Worm (Caenorhabditis elegans) whole organism, L3 larva: ENCODE results near the gene C25H3.7.

ENCODE experiments used
- R02D3.7 ChIP-seq: fragments of 150-350 bp; optimal IDR thresholded peaks from 2 replicates; lab custom pipeline; 2014; ENCODE audit warnings: missing biosample characterization, missing genetic modification characterization
- ZK546.5 ChIP-seq: sonication (generic microtip); optimal IDR thresholded peaks from 2 replicates; lab custom pipeline; 2017; ENCODE audit warnings: missing biosample characterization, missing genetic modification characterization
- aly-2 ChIP-seq: fragments of 150-350 bp; optimal IDR thresholded peaks from 2 replicates; lab custom pipeline; 2014; ENCODE audit warnings: missing biosample characterization, missing genetic modification characterization
- ama-1 ChIP-seq: fragments of 150-350 bp; optimal IDR thresholded peaks from 2 replicates; lab custom pipeline; 2018
- ceh-16 ChIP-seq: sonication (generic microtip); optimal IDR thresholded peaks from 2 replicates; lab custom pipeline; 2017; ENCODE audit warnings: missing biosample characterization, missing genetic modification characterization
- ceh-28 ChIP-seq: fragments of 150-350 bp; optimal IDR thresholded peaks from 2 replicates; lab custom pipeline; 2014; ENCODE audit warnings: missing biosample characterization, missing genetic modification reagents, missing genetic modification characterization
- ceh-82 ChIP-seq: fragments of 150-350 bp; optimal IDR thresholded peaks from 2 replicates; lab custom pipeline; 2014; ENCODE audit warnings: missing biosample characterization, missing genetic modification characterization
- ceh-9 ChIP-seq: sonication (generic microtip); optimal IDR thresholded peaks from 2 replicates; lab custom pipeline; 2018; ENCODE audit warnings: missing biosample characterization, missing genetic modification characterization
- daf-12 ChIP-seq: fragments of 150-350 bp; optimal IDR thresholded peaks from 2 replicates; lab custom pipeline; 2014; ENCODE audit warnings: missing biosample characterization, missing genetic modification reagents, missing genetic modification characterization
- egl-27 ChIP-seq: sonication (generic microtip); optimal IDR thresholded peaks from 4 replicates; lab custom pipeline; 2017; ENCODE audit warnings: missing biosample characterization, missing genetic modification reagents, missing genetic modification characterization
- egl-5 ChIP-seq: fragments of 150-350 bp; optimal IDR thresholded peaks from 2 replicates; lab custom pipeline; 2017; ENCODE audit warnings: missing biosample characterization, missing genetic modification reagents, missing genetic modification characterization, inconsistent platforms
- elt-1 ChIP-seq: fragments of 150-350 bp; optimal IDR thresholded peaks from 2 replicates; lab custom pipeline; 2014; ENCODE audit warnings: missing biosample characterization, missing genetic modification characterization
- elt-3 ChIP-seq, 3 experiments: fragments of 150-350 bp in 1 of 3; sonication (generic microtip) in 2 of 3; optimal IDR thresholded peaks; 2 replicates in 2 of 3; 4 replicates in 1 of 3; lab custom pipeline; 2014 to 2017; ENCODE audit warnings: missing biosample characterization in 3 of 3, missing genetic modification characterization in 3 of 3
- eor-1 ChIP-seq, 2 experiments: fragments of 150-350 bp; optimal IDR thresholded peaks; 2 replicates each; lab custom pipeline; 2014 to 2018; ENCODE audit warnings: missing biosample characterization in 2 of 2, missing genetic modification characterization in 2 of 2
- fkh-2 ChIP-seq: fragments of 150-350 bp; optimal IDR thresholded peaks from 2 replicates; lab custom pipeline; 2014; ENCODE audit warnings: missing biosample characterization, missing genetic modification reagents, missing genetic modification characterization
- fos-1 ChIP-seq: fragments of 150-350 bp; optimal IDR thresholded peaks from 2 replicates; lab custom pipeline; 2014; ENCODE audit warnings: missing biosample characterization, missing genetic modification characterization
- hmg-11 ChIP-seq: sonication (generic microtip); optimal IDR thresholded peaks from 2 replicates; lab custom pipeline; 2016; ENCODE audit warnings: missing genetic modification characterization, missing compliant biosample characterization
- jun-1 ChIP-seq: fragments of 150-350 bp; optimal IDR thresholded peaks from 2 replicates; lab custom pipeline; 2014; ENCODE audit warnings: missing biosample characterization, missing genetic modification reagents, missing genetic modification characterization
- lin-39 ChIP-seq: fragments of 150-350 bp; optimal IDR thresholded peaks from 2 replicates; lab custom pipeline; 2018; ENCODE audit warnings: missing biosample characterization, missing genetic modification reagents, missing genetic modification characterization
- mml-1 ChIP-seq: fragments of 150-350 bp; sonication (generic microtip); optimal IDR thresholded peaks from 3 replicates; lab custom pipeline; 2014; ENCODE audit warnings: missing biosample characterization, missing genetic modification characterization
- nfya-1 ChIP-seq: sonication (generic microtip); optimal IDR thresholded peaks from 2 replicates; lab custom pipeline; 2017; ENCODE audit warnings: missing genetic modification characterization, mild to moderate bottlenecking, missing compliant biosample characterization, antibody characterized with exemption, moderate library complexity; ENCODE audit not compliant: insufficient read depth
- nhr-11 ChIP-seq: fragments of 150-350 bp; optimal IDR thresholded peaks from 2 replicates; lab custom pipeline; 2014; ENCODE audit warnings: missing biosample characterization, missing genetic modification characterization
- nhr-12 ChIP-seq: fragments of 150-350 bp; optimal IDR thresholded peaks from 2 replicates; lab custom pipeline; 2014; ENCODE audit warnings: missing biosample characterization, missing genetic modification characterization
- nhr-23 ChIP-seq: fragments of 150-350 bp; optimal IDR thresholded peaks from 2 replicates; lab custom pipeline; 2014; ENCODE audit warnings: missing biosample characterization, missing genetic modification reagents, missing genetic modification characterization
- nhr-237 ChIP-seq: fragments of 150-350 bp; optimal IDR thresholded peaks from 2 replicates; lab custom pipeline; 2014; ENCODE audit warnings: missing biosample characterization, missing genetic modification characterization
- nhr-28 ChIP-seq: fragments of 150-350 bp; optimal IDR thresholded peaks from 2 replicates; lab custom pipeline; 2014; ENCODE audit warnings: missing biosample characterization, missing genetic modification characterization
- nhr-67 ChIP-seq: fragments of 150-350 bp; optimal IDR thresholded peaks from 2 replicates; lab custom pipeline; 2014; ENCODE audit warnings: missing biosample characterization, missing genetic modification characterization
- nhr-76 ChIP-seq: fragments of 150-350 bp; sonication (generic microtip); optimal IDR thresholded peaks from 5 replicates; lab custom pipeline; 2014; ENCODE audit warnings: missing biosample characterization, missing genetic modification characterization
- nhr-77 ChIP-seq: fragments of 150-350 bp; optimal IDR thresholded peaks from 2 replicates; lab custom pipeline; 2014; ENCODE audit warnings: missing biosample characterization, missing genetic modification characterization
- pha-4 ChIP-seq: fragments of 150-350 bp; optimal IDR thresholded peaks from 2 replicates; lab custom pipeline; 2014; ENCODE audit warnings: missing biosample characterization, missing genetic modification reagents, missing genetic modification characterization
- pqm-1 ChIP-seq: fragments of 150-350 bp; optimal IDR thresholded peaks from 2 replicates; lab custom pipeline; 2017; ENCODE audit warnings: missing biosample characterization, missing genetic modification characterization, inconsistent platforms
- sea-2 ChIP-seq: fragments of 150-350 bp; sonication (generic microtip); optimal IDR thresholded peaks from 4 replicates; lab custom pipeline; 2014; ENCODE audit warnings: missing biosample characterization, missing genetic modification reagents, missing genetic modification characterization
- skn-1 ChIP-seq: fragments of 150-350 bp; optimal IDR thresholded peaks from 2 replicates; lab custom pipeline; 2014; ENCODE audit warnings: missing biosample characterization, missing genetic modification characterization
- snpc-4 ChIP-seq: fragments of 150-350 bp; optimal IDR thresholded peaks from 2 replicates; lab custom pipeline; 2014; ENCODE audit warnings: missing biosample characterization, missing genetic modification characterization
- tbx-2 ChIP-seq: sonication (generic microtip); optimal IDR thresholded peaks from 2 replicates; lab custom pipeline; 2016; ENCODE audit warnings: mild to moderate bottlenecking, missing genetic modification characterization, missing compliant biosample characterization
- unc-39 ChIP-seq: sonication (generic microtip); optimal IDR thresholded peaks from 4 replicates; lab custom pipeline; 2017; ENCODE audit warnings: missing biosample characterization, missing genetic modification characterization
- unc-62 ChIP-seq: fragments of 150-350 bp; sonication (generic microtip); optimal IDR thresholded peaks from 4 replicates; lab custom pipeline; 2014; ENCODE audit warnings: missing biosample characterization, missing genetic modification reagents, missing genetic modification characterization
- zag-1 ChIP-seq: fragments of 150-350 bp; optimal IDR thresholded peaks from 2 replicates; lab custom pipeline; 2014; ENCODE audit warnings: missing biosample characterization, missing genetic modification characterization
- ztf-11 ChIP-seq: fragments of 150-350 bp; optimal IDR thresholded peaks from 2 replicates; lab custom pipeline; 2014; ENCODE audit warnings: missing biosample characterization, missing genetic modification characterization
- ztf-4 ChIP-seq: fragments of 150-350 bp; optimal IDR thresholded peaks from 2 replicates; lab custom pipeline; 2014; ENCODE audit warnings: missing biosample characterization, missing genetic modification characterization

The C25H3.7 gene

DNA sequence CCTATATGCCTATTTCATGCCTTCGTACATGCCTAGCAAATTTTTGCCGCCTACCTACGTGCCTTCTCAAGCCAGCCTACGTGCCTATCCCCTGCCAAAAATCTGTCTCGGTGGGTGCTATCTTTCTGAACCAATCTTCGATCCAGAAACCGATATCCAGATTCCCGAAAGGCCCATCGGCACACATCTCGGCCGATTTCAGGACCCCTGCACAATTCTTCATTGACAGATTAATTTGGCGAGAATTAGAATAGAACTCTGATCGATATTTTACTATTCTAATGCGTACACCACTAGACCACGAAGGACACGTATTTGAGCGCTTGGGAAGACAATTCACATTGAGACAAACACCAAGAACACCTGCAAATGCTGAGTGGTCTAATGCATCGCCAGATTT lies 1.2 kb downstream of the C25H3.7 start:
- TF ChIP-seq ceh-82 (tag; lab: Kevin White, UChicago), result no peak
- TF ChIP-seq snpc-4 (tag; lab: Kevin White, UChicago), result no peak
- no peak for TF ChIP-seq tbx-2 (tag; lab: Kevin White, UChicago)
- no peak for TF ChIP-seq elt-1 (tag; lab: Kevin White, UChicago)
- TF ChIP-seq lin-39, result no peak
- TF ChIP-seq egl-27, result no peak

DNA sequence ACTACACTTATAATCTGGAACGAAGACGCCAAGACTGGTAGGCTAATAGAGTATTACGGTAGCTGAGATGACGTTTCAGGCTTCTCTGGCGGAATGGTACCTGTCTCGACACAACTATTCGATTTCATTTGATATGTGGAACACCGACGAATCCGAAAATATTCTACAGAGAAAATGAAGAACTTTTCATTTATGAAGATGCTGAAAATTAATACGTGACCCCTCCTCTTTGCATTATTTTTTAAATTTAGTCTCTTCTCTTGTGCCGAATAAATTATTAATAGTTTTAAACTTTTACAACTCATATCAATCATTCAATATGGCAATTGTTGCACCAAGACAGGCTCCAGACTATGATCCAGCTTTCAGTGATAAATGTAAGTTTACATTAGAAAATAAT lies 2.7 kb downstream of the C25H3.7 start, which contains the start of gene C25H3.16:
Gene C25H3.16 (plus strand): TSS at position 301 of the 400 bp plus-strand sequence.
- TF ChIP-seq ztf-11 (tag; lab: Kevin White, UChicago) (no peak), ceh-28 (tag; lab: Kevin White, UChicago) (no peak), aly-2 (tag; lab: Kevin White, UChicago) (no peak), daf-12 (tag; lab: Kevin White, UChicago) (no peak), tbx-2 (tag; lab: Kevin White, UChicago) (no peak), R02D3.7 (no peak), nhr-76 (tag; lab: Kevin White, UChicago) (no peak), nhr-237 (no peak), ceh-82 (tag; lab: Kevin White, UChicago) (no peak), unc-62 (GFP tag; lab: Kevin White, UChicago) (no peak), eor-1 (tag; optimal IDR thresholded peaks at IDR 0.05; lab: Kevin White, UChicago) (no peak), ZK546.5 (tag; lab: Kevin White, UChicago) (no peak), fkh-2 (no peak), ztf-4 (tag; lab: Kevin White, UChicago) (no peak), nhr-23 (no peak), mml-1 (tag; lab: Kevin White, UChicago) (no peak)

DNA sequence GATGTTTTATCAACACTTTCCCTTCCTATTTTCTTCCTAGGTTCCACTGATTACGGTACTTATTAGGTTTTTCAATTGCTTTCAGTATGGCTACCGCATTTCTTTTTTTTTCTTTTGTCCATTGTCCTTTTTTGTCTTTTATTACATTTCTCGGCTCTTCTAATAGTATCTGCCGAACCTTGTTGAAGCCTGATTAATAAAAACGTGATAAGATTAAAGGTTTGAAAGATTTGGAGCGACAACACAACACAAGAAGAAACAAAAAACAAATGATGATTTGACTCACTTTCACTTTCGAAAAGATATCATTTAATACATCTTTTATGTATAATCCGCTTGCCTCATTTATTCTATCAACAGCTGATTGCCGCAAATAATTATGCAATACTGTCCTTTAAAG lies 3.7 kb downstream of the C25H3.7 start, which contains the start of gene C25H3.15:
Gene C25H3.15 (plus strand): TSS at position 301 of the 400 bp plus-strand sequence.
- TF ChIP-seq nhr-23 (peak; percentile 15), nhr-77 (tag; lab: Kevin White, UChicago) (no peak)

DNA sequence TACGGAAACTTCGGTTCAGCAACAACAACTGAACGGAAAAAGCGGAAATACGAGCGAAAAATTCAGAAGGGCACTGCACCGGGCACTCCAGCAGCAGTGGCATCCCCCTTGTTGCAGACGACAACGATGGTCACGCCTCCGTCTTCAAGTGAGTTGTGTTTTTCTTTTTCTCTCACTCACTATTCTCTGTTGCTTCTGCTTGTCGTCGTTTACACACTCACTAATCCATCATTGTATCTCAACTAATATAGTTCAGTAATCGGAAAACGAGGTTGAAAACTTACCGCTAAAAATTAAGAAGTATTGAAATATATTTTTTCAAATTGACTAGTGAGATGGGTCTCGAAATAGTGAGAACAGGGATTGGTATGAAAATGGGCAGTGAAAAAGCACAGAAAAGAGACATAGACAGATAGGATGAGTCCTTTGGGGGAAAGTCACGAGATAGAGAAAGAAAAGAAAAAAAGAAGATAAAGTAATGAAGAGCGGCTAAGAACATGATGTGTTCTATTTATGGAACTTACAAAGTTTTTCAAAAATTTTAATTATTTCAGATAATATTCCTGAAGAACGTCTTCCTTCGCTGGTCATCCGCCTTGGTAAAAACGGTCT lies 5.4 kb downstream of the C25H3.7 start:
- TF ChIP-seq ztf-11 (tag; lab: Kevin White, UChicago), result no peak
- TF ChIP-seq jun-1, result no peak
- no peak for TF ChIP-seq snpc-4 (tag; lab: Kevin White, UChicago)
- TF ChIP-seq fkh-2, result no peak
- no peak for TF ChIP-seq eor-1 (tag; optimal IDR thresholded peaks at IDR 0.05; lab: Kevin White, UChicago)
- peak; percentile 26 for TF ChIP-seq hmg-11 (tag; lab: Kevin White, UChicago)
- TF ChIP-seq R02D3.7, result no peak
- TF ChIP-seq ama-1 (lab: Kevin White, UChicago), result no peak
- TF ChIP-seq ceh-16, result no peak
- no peak for TF ChIP-seq mml-1 (tag; lab: Kevin White, UChicago)
- no peak for TF ChIP-seq nhr-67 (tag; lab: Kevin White, UChicago)
- no peak for TF ChIP-seq elt-1 (tag; lab: Kevin White, UChicago)
- TF ChIP-seq nhr-28 (tag; lab: Kevin White, UChicago), result no peak
- peak; percentile 59 for TF ChIP-seq nfya-1 (tag; lab: Kevin White, UChicago)
- no peak for TF ChIP-seq egl-27
- no peak for TF ChIP-seq nhr-12 (tag; lab: Kevin White, UChicago)
- no peak for TF ChIP-seq zag-1

DNA sequence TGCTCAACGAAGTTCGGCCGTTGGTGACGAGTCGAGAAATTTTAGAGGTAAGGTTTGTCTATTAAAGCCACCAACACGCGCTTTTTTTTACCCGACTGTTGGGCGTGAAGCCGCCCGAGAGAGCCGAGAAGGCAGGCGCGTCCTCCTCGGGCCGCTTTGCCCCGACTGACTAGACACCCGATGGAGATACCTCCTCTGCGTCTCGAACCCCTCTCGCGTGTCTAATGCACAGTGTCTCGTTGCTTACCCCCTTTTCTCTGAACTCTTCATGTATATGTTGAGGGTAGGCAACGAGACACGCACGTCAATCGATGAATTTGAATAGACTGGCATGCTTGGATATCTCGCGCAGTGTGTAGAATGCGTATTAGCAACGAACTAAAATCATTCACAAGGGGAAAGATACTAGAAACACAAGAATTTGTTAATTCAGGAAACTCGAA lies 7.0 kb downstream of the C25H3.7 start:
- no peak for TF ChIP-seq fos-1 (tag; lab: Kevin White, UChicago)
- peak; percentile 47 for TF ChIP-seq nhr-67 (tag; lab: Kevin White, UChicago)
- no peak for TF ChIP-seq ZK546.5 (tag; lab: Kevin White, UChicago)
- TF ChIP-seq elt-3 (tag; optimal IDR thresholded peaks at IDR 0.05; lab: Kevin White, UChicago), result peak in 1 of 3 experiments; percentile 82
- TF ChIP-seq ceh-28 (tag; lab: Kevin White, UChicago), result peak; percentile 86
- TF ChIP-seq unc-62 (GFP tag; lab: Kevin White, UChicago), result peak; percentile 82
- no peak for TF ChIP-seq nhr-237
- peak; percentile 99 for TF ChIP-seq nfya-1 (tag; lab: Kevin White, UChicago)
- no peak for TF ChIP-seq aly-2 (tag; lab: Kevin White, UChicago)
- peak; percentile 42 for TF ChIP-seq nhr-76 (tag; lab: Kevin White, UChicago)
- peak; percentile 64 for TF ChIP-seq nhr-23
- TF ChIP-seq ama-1 (lab: Kevin White, UChicago), result peak; percentile 100
- peak; percentile 64 for TF ChIP-seq ceh-82 (tag; lab: Kevin White, UChicago)
- peak; percentile 82 for TF ChIP-seq tbx-2 (tag; lab: Kevin White, UChicago)
- TF ChIP-seq R02D3.7, result peak; percentile 65
- TF ChIP-seq egl-5 (tag; lab: Kevin White, UChicago), result peak; percentile 96
- TF ChIP-seq ceh-9, result no peak
- peak; percentile 51 for TF ChIP-seq ztf-11 (tag; lab: Kevin White, UChicago)
- no peak for TF ChIP-seq egl-27
- no peak for TF ChIP-seq nhr-28 (tag; lab: Kevin White, UChicago)
- TF ChIP-seq elt-1 (tag; lab: Kevin White, UChicago), result peak; percentile 11
- TF ChIP-seq hmg-11 (tag; lab: Kevin White, UChicago), result peak; percentile 89
- TF ChIP-seq fkh-2, result peak; percentile 13
- peak; percentile 53 for TF ChIP-seq skn-1 (tag; lab: Kevin White, UChicago)
- no peak for TF ChIP-seq mml-1 (tag; lab: Kevin White, UChicago)
- no peak for TF ChIP-seq daf-12 (tag; lab: Kevin White, UChicago)
- TF ChIP-seq nhr-11, result peak; percentile 20
- TF ChIP-seq sea-2, result peak; percentile 46
- peak; percentile 72 for TF ChIP-seq pha-4
- no peak for TF ChIP-seq unc-39 (tag; lab: Kevin White, UChicago)
- peak; percentile 46 for TF ChIP-seq pqm-1 (tag; lab: Kevin White, UChicago)
- no peak for TF ChIP-seq eor-1 (tag; optimal IDR thresholded peaks at IDR 0.05; lab: Kevin White, UChicago)
- peak; percentile 50 for TF ChIP-seq snpc-4 (tag; lab: Kevin White, UChicago)
